Fruit fly (Drosophila melanogaster) whole organism, prepupa: ENCODE results near the gene CG31103.

Experiments used
- CG10631 ChIP-seq: fragments of 200-800 bp; sonication (Bioruptor generic); optimal IDR thresholded peaks from 2 replicates; lab custom pipeline; 2016; ENCODE audit warnings: missing biosample characterization, missing genetic modification characterization
- CG10669 ChIP-seq: fragments of 200-800 bp; sonication (Bioruptor generic); optimal IDR thresholded peaks from 3 replicates; lab custom pipeline; 2018; ENCODE audit warnings: missing biosample characterization, mild to moderate bottlenecking, missing genetic modification characterization, moderate library complexity
- CG11762 ChIP-seq: fragments of 200-800 bp; sonication (Bioruptor generic); optimal IDR thresholded peaks from 3 replicates; lab custom pipeline; 2016; ENCODE audit warnings: missing biosample characterization, missing genetic modification characterization; ENCODE audit not compliant: insufficient read depth
- CG11902 ChIP-seq: fragments of 200-800 bp; sonication (Bioruptor generic); optimal IDR thresholded peaks from 3 replicates; lab custom pipeline; 2016; ENCODE audit warnings: missing biosample characterization, missing genetic modification characterization
- CG15336 ChIP-seq: fragments of 200-800 bp; sonication (Bioruptor generic); IDR thresholded peaks from 2 replicates; pipeline ENCODE4 v1.3.6; 2022; ENCODE audit warnings: missing biosample characterization, missing genetic modification characterization
- CG1621 ChIP-seq: fragments of 200-800 bp; sonication (Bioruptor generic); optimal IDR thresholded peaks from 3 replicates; lab custom pipeline; 2018; ENCODE audit warnings: missing biosample characterization, mild to moderate bottlenecking, missing genetic modification characterization
- CG16779 ChIP-seq: fragments of 200-800 bp; sonication (Bioruptor generic); optimal IDR thresholded peaks from 3 replicates; lab custom pipeline; 2017; ENCODE audit warnings: missing biosample characterization, mild to moderate bottlenecking, missing genetic modification characterization
- CG3032 ChIP-seq: fragments of 200-800 bp; optimal IDR thresholded peaks from 2 replicates; lab custom pipeline; 2019; ENCODE audit warnings: missing biosample characterization, mild to moderate bottlenecking, missing genetic modification characterization, moderate library complexity
- CG31627 ChIP-seq: fragments of 200-800 bp; sonication (Bioruptor generic); optimal IDR thresholded peaks from 3 replicates; lab custom pipeline; 2016; ENCODE audit warnings: missing biosample characterization, missing genetic modification characterization
- CG32006 ChIP-seq: fragments of 200-800 bp; sonication (Bioruptor generic); optimal IDR thresholded peaks from 3 replicates; lab custom pipeline; 2017; ENCODE audit warnings: missing biosample characterization, mild to moderate bottlenecking, missing genetic modification characterization
- CG4318 ChIP-seq: fragments of 200-800 bp; sonication (Bioruptor generic); optimal IDR thresholded peaks from 3 replicates; lab custom pipeline; 2017; ENCODE audit warnings: missing biosample characterization, mild to moderate bottlenecking, missing genetic modification characterization
- CG6276 ChIP-seq: fragments of 200-800 bp; sonication (Bioruptor generic); optimal IDR thresholded peaks from 2 replicates; lab custom pipeline; 2017; ENCODE audit warnings: missing biosample characterization, mild to moderate bottlenecking, missing genetic modification characterization
- CG6792 ChIP-seq: fragments of 200-800 bp; sonication (Bioruptor generic); optimal IDR thresholded peaks from 3 replicates; lab custom pipeline; 2016; ENCODE audit warnings: missing biosample characterization, missing genetic modification characterization
- CG6808 ChIP-seq: fragments of 200-800 bp; sonication (Bioruptor generic); optimal IDR thresholded peaks from 3 replicates; lab custom pipeline; 2017; ENCODE audit warnings: missing biosample characterization, missing genetic modification characterization, mild to moderate bottlenecking, moderate library complexity, missing genetic modification reagents
- CG6854 ChIP-seq: fragments of 200-800 bp; sonication (Bioruptor generic); optimal IDR thresholded peaks from 2 replicates; lab custom pipeline; 2017; ENCODE audit warnings: missing biosample characterization, mild to moderate bottlenecking, missing genetic modification characterization
- CG7368 ChIP-seq: fragments of 200-800 bp; sonication (Bioruptor generic); optimal IDR thresholded peaks from 3 replicates; lab custom pipeline; 2016; ENCODE audit warnings: missing biosample characterization, missing genetic modification characterization
- CG8119 ChIP-seq: fragments of 200-800 bp; sonication (Bioruptor generic); IDR thresholded peaks from 3 replicates; pipeline ENCODE4 v1.3.6; 2022; ENCODE audit warnings: missing biosample characterization, missing genetic modification characterization
- CG8319 ChIP-seq: fragments of 200-800 bp; sonication (Bioruptor generic); optimal IDR thresholded peaks from 3 replicates; lab custom pipeline; 2016; ENCODE audit warnings: missing biosample characterization, missing genetic modification characterization
- CG8632 ChIP-seq: fragments of 200-800 bp; sonication (Bioruptor generic); optimal IDR thresholded peaks from 3 replicates; lab custom pipeline; 2016; ENCODE audit warnings: missing biosample characterization, missing genetic modification characterization
- CG9139 ChIP-seq: fragments of 200-800 bp; sonication (Bioruptor generic); optimal IDR thresholded peaks from 3 replicates; lab custom pipeline; 2017; ENCODE audit warnings: missing biosample characterization, mild to moderate bottlenecking, missing genetic modification characterization
- Eip75B ChIP-seq: fragments of 200-800 bp; sonication (Bioruptor generic); optimal IDR thresholded peaks from 3 replicates; lab custom pipeline; 2016; ENCODE audit warnings: missing biosample characterization, missing genetic modification characterization
- Eip93F ChIP-seq: fragments of 200-800 bp; sonication (Bioruptor generic); optimal IDR thresholded peaks from 2 replicates; lab custom pipeline; 2016; ENCODE audit warnings: missing biosample characterization, mild to moderate bottlenecking, missing genetic modification characterization
- Ets21C ChIP-seq: fragments of 200-800 bp; sonication (Bioruptor generic); optimal IDR thresholded peaks from 3 replicates; lab custom pipeline; 2016; ENCODE audit warnings: missing biosample characterization, missing genetic modification characterization
- Gug ChIP-seq: fragments of 200-800 bp; sonication (Bioruptor generic); IDR thresholded peaks from 2 replicates; pipeline ENCODE4 v1.3.6; 2022; ENCODE audit warnings: missing biosample characterization, missing genetic modification characterization
- Hr38 ChIP-seq: sonication (Bioruptor generic); optimal IDR thresholded peaks from 2 replicates; lab custom pipeline; 2016; ENCODE audit warnings: missing biosample characterization, missing genetic modification characterization
- Hr39 ChIP-seq: fragments of 200-800 bp; sonication (Bioruptor generic); optimal IDR thresholded peaks from 2 replicates; lab custom pipeline; 2016; ENCODE audit warnings: missing biosample characterization, missing genetic modification characterization
- Hr4 ChIP-seq: fragments of 200-800 bp; sonication (Bioruptor generic); optimal IDR thresholded peaks from 3 replicates; lab custom pipeline; 2016; ENCODE audit warnings: missing biosample characterization, missing genetic modification characterization
- Lpt ChIP-seq: fragments of 200-800 bp; sonication (Bioruptor generic); optimal IDR thresholded peaks from 3 replicates; lab custom pipeline; 2016; ENCODE audit warnings: missing biosample characterization, missing genetic modification characterization
- Met ChIP-seq: fragments of 200-800 bp; sonication (Bioruptor generic); optimal IDR thresholded peaks from 3 replicates; lab custom pipeline; 2016; ENCODE audit warnings: missing biosample characterization, missing genetic modification characterization
- OdsH ChIP-seq: fragments of 200-800 bp; sonication (Bioruptor generic); optimal IDR thresholded peaks from 3 replicates; lab custom pipeline; 2016; ENCODE audit warnings: missing biosample characterization, missing genetic modification characterization
- Smox ChIP-seq: fragments of 200-800 bp; sonication (Bioruptor generic); optimal IDR thresholded peaks from 3 replicates; lab custom pipeline; 2016; ENCODE audit warnings: missing biosample characterization, missing genetic modification characterization
- Sox102F ChIP-seq: fragments of 200-800 bp; sonication (Bioruptor generic); optimal IDR thresholded peaks from 2 replicates; lab custom pipeline; 2016; ENCODE audit warnings: missing biosample characterization, mild to moderate bottlenecking, missing genetic modification characterization
- Sox14 ChIP-seq: fragments of 200-800 bp; sonication (Bioruptor generic); optimal IDR thresholded peaks from 3 replicates; lab custom pipeline; 2016; ENCODE audit warnings: missing biosample characterization, missing genetic modification characterization
- Sox15 ChIP-seq: fragments of 200-800 bp; sonication (Bioruptor generic); optimal IDR thresholded peaks from 3 replicates; lab custom pipeline; 2016; ENCODE audit warnings: missing biosample characterization, missing genetic modification characterization
- achi ChIP-seq: fragments of 200-800 bp; sonication (Bioruptor generic); optimal IDR thresholded peaks from 3 replicates; lab custom pipeline; 2016; ENCODE audit warnings: missing biosample characterization, missing genetic modification characterization
- acj6 ChIP-seq: fragments of 200-800 bp; sonication (Bioruptor generic); optimal IDR thresholded peaks from 3 replicates; lab custom pipeline; 2016; ENCODE audit warnings: missing biosample characterization, missing genetic modification characterization
- cyc ChIP-seq: fragments of 200-800 bp; sonication (Bioruptor generic); optimal IDR thresholded peaks from 3 replicates; lab custom pipeline; 2016; ENCODE audit warnings: missing biosample characterization, missing genetic modification characterization
- dsx ChIP-seq: fragments of 200-800 bp; optimal IDR thresholded peaks from 3 replicates; lab custom pipeline; 2019; ENCODE audit warnings: missing biosample characterization, mild to moderate bottlenecking, missing genetic modification characterization, moderate library complexity; ENCODE audit not compliant: poor library complexity, severe bottlenecking
- eg ChIP-seq: fragments of 200-800 bp; sonication (Bioruptor generic); IDR thresholded peaks from 3 replicates; pipeline ENCODE4 v1.3.6; 2022; ENCODE audit warnings: missing biosample characterization, missing genetic modification characterization
- esn ChIP-seq: fragments of 200-800 bp; sonication (Bioruptor generic); optimal IDR thresholded peaks from 2 replicates; lab custom pipeline; 2016; ENCODE audit warnings: missing biosample characterization, mild to moderate bottlenecking, missing genetic modification characterization, moderate library complexity
- fd59A ChIP-seq: fragments of 200-800 bp; sonication (Bioruptor generic); optimal IDR thresholded peaks from 2 replicates; lab custom pipeline; 2017; ENCODE audit warnings: missing biosample characterization, mild to moderate bottlenecking, missing genetic modification characterization, missing genetic modification reagents
- fd85E ChIP-seq: fragments of 200-800 bp; sonication (Bioruptor generic); optimal IDR thresholded peaks from 3 replicates; lab custom pipeline; 2016; ENCODE audit warnings: missing biosample characterization, missing genetic modification characterization
- fkh ChIP-seq: fragments of 200-800 bp; sonication (Bioruptor generic); optimal IDR thresholded peaks from 3 replicates; lab custom pipeline; 2017; ENCODE audit warnings: missing biosample characterization, mild to moderate bottlenecking, missing genetic modification characterization, moderate library complexity
- lz ChIP-seq: fragments of 200-800 bp; sonication (Bioruptor generic); optimal IDR thresholded peaks from 3 replicates; lab custom pipeline; 2016; ENCODE audit warnings: missing biosample characterization, missing genetic modification characterization
- net ChIP-seq: fragments of 200-800 bp; sonication (Bioruptor generic); optimal IDR thresholded peaks from 3 replicates; lab custom pipeline; 2016; ENCODE audit warnings: missing biosample characterization, missing genetic modification characterization
- pdm3 ChIP-seq: fragments of 200-800 bp; sonication (Bioruptor generic); optimal IDR thresholded peaks from 3 replicates; lab custom pipeline; 2016; ENCODE audit warnings: missing biosample characterization, missing genetic modification characterization
- salr ChIP-seq, 2 experiments: fragments of 200-800 bp; sonication (Bioruptor generic); optimal IDR thresholded peaks; 3 replicates each; lab custom pipeline; 2016 to 2018; ENCODE audit warnings: missing biosample characterization in 2 of 2, missing genetic modification characterization in 2 of 2, mild to moderate bottlenecking in 1 of 2
- spab ChIP-seq: fragments of 200-800 bp; sonication (Bioruptor generic); optimal IDR thresholded peaks from 2 replicates; lab custom pipeline; 2017; ENCODE audit warnings: missing biosample characterization, mild to moderate bottlenecking, missing genetic modification characterization, missing genetic modification reagents
- ss ChIP-seq, 2 experiments: fragments of 200-800 bp; sonication (Bioruptor generic); optimal IDR thresholded peaks; 2 replicates in 1 of 2; 3 replicates in 1 of 2; lab custom pipeline; 2017 to 2018; ENCODE audit warnings: mild to moderate bottlenecking in 2 of 2, missing biosample characterization in 2 of 2, missing genetic modification characterization in 2 of 2, moderate library complexity in 1 of 2
- topi ChIP-seq: fragments of 200-800 bp; sonication (Bioruptor generic); optimal IDR thresholded peaks from 3 replicates; lab custom pipeline; 2016; ENCODE audit warnings: missing biosample characterization, missing genetic modification characterization
- vri ChIP-seq: fragments of 200-800 bp; sonication (Bioruptor generic); optimal IDR thresholded peaks from 3 replicates; lab custom pipeline; 2016; ENCODE audit warnings: missing biosample characterization, mild to moderate bottlenecking, missing genetic modification characterization

Gene CG31103

dm6 chr3R:25207405-25208003 is 11.6 kb upstream of the CG31103 start:
- TF ChIP-seq Hr38 (GFP tag; lab: Kevin White, UChicago) (no peak), Hr4 (GFP tag; lab: Kevin White, UChicago) (peak; percentile 89), fd59A (peak; percentile 82), Sox102F (peak; percentile 74), CG6276 (GFP tag; lab: Kevin White, UChicago) (peak; percentile 89), Hr39 (GFP tag; lab: Kevin White, UChicago) (peak; percentile 71), CG10669 (GFP tag; lab: Kevin White, UChicago) (peak; percentile 88), net (GFP tag; lab: Kevin White, UChicago) (peak; percentile 89), CG4318 (GFP tag; lab: Kevin White, UChicago) (peak; percentile 75), CG6792 (GFP tag; lab: Kevin White, UChicago) (peak; percentile 76), Gug (GFP tag; lab: Robert Waterston, UW) (peak; percentile 79), Eip75B (GFP tag; lab: Kevin White, UChicago) (peak; percentile 80), achi (GFP tag; lab: Kevin White, UChicago) (peak; percentile 87), fkh (GFP tag; lab: Kevin White, UChicago) (peak; percentile 11), Met (GFP tag; lab: Kevin White, UChicago) (peak; percentile 76), ss (GFP tag; optimal IDR thresholded peaks at IDR 0.05; lab: Kevin White, UChicago) (peak; percentile 80 to 82), CG31627 (GFP tag; lab: Kevin White, UChicago) (peak; percentile 70), fd85E (peak; percentile 35), CG8319 (GFP tag; lab: Kevin White, UChicago) (peak; percentile 62), OdsH (GFP tag; lab: Kevin White, UChicago) (peak; percentile 89), acj6 (GFP tag; lab: Kevin White, UChicago) (peak; percentile 83), cyc (GFP tag; lab: Kevin White, UChicago) (peak; percentile 42), CG1621 (tag; lab: Kevin White, UChicago) (peak; percentile 84), Ets21C (GFP tag; lab: Kevin White, UChicago) (peak; percentile 53), CG8632 (GFP tag; lab: Kevin White, UChicago) (peak; percentile 83), CG11762 (GFP tag; lab: Kevin White, UChicago) (peak; percentile 77), CG10631 (GFP tag; lab: Kevin White, UChicago) (peak; percentile 87), esn (GFP tag; lab: Kevin White, UChicago) (peak; percentile 81), CG16779 (peak; percentile 63), dsx (peak; percentile 85), CG6808 (GFP tag; lab: Kevin White, UChicago) (peak; percentile 88), lz (GFP tag; lab: Kevin White, UChicago) (peak; percentile 71), spab (GFP tag; lab: Kevin White, UChicago) (peak; percentile 84), Lpt (GFP tag; lab: Kevin White, UChicago) (peak; percentile 79), Smox (GFP tag; lab: Kevin White, UChicago) (peak; percentile 76), Eip93F (GFP tag; lab: Kevin White, UChicago) (no peak), CG6854 (peak; percentile 22), topi (GFP tag; lab: Kevin White, UChicago) (peak; percentile 69), pdm3 (GFP tag; lab: Kevin White, UChicago) (peak; percentile 84), CG15336 (GFP tag; lab: Robert Waterston, UW) (peak; percentile 93), CG11902 (GFP tag; lab: Kevin White, UChicago) (peak; percentile 61), CG3032 (tag; lab: Kevin White, UChicago) (peak; percentile 84), salr (GFP tag; optimal IDR thresholded peaks at IDR 0.05; lab: Kevin White, UChicago) (peak; percentile 64 to 77), eg (GFP tag; lab: Robert Waterston, UW) (peak; percentile 90), Sox14 (GFP tag; lab: Kevin White, UChicago) (peak; percentile 84), CG7368 (GFP tag; lab: Kevin White, UChicago) (peak; percentile 64), CG8119 (peak; percentile 94), vri (GFP tag; lab: Kevin White, UChicago) (peak; percentile 58), CG9139 (GFP tag; lab: Kevin White, UChicago) (peak; percentile 76), Sox15 (peak; percentile 61), CG32006 (peak; percentile 91)
